Worm (Caenorhabditis elegans) whole organism, L4 larva: Measurements from ENCODE around the gene F01G4.6.

ENCODE experiments used
- D1046.2 ChIP-seq: fragments of 200-800 bp; sonication (Bioruptor generic); IDR thresholded peaks from 2 replicates; pipeline ENCODE4 v1.3.6; 2022; ENCODE audit warnings: missing genetic modification characterization, missing compliant biosample characterization
- F37D6.2 ChIP-seq: sonication (generic microtip); optimal IDR thresholded peaks from 2 replicates; lab custom pipeline; 2016; ENCODE audit warnings: mild to moderate bottlenecking, missing genetic modification characterization, missing compliant biosample characterization
- ceh-82 ChIP-seq: sonication (generic microtip); optimal IDR thresholded peaks from 2 replicates; lab custom pipeline; 2017; ENCODE audit warnings: missing biosample characterization, missing genetic modification characterization
- daf-8 ChIP-seq: fragments of 200-800 bp; sonication (Bioruptor generic); IDR thresholded peaks from 2 replicates; pipeline ENCODE4 v1.3.6; 2022; ENCODE audit warnings: missing genetic modification characterization, missing compliant biosample characterization
- dpl-1 ChIP-seq: fragments of 150-350 bp; optimal IDR thresholded peaks from 2 replicates; lab custom pipeline; 2014; ENCODE audit warnings: missing biosample characterization, missing genetic modification reagents, missing genetic modification characterization
- lin-1 ChIP-seq: fragments of 200-800 bp; sonication (Bioruptor generic); IDR thresholded peaks from 2 replicates; pipeline ENCODE4 v1.3.6; 2022; ENCODE audit warnings: missing genetic modification reagents, missing genetic modification characterization, missing compliant biosample characterization
- mdl-1 ChIP-seq, 2 experiments: fragments of 150-350 bp in 1 of 2; sonication (generic microtip) in 1 of 2; optimal IDR thresholded peaks; 2 replicates each; lab custom pipeline; 2014 to 2017; ENCODE audit warnings: missing biosample characterization in 2 of 2, missing genetic modification characterization in 2 of 2
- nhr-11 ChIP-seq: fragments of 150-350 bp; optimal IDR thresholded peaks from 2 replicates; lab custom pipeline; 2014; ENCODE audit warnings: missing biosample characterization, missing genetic modification characterization
- nhr-111 ChIP-seq: fragments of 200-800 bp; sonication (Bioruptor generic); optimal IDR thresholded peaks from 2 replicates; lab custom pipeline; 2018; ENCODE audit warnings: mild to moderate bottlenecking, missing genetic modification characterization, missing compliant biosample characterization
- rbr-2 ChIP-seq: sonication (generic microtip); optimal IDR thresholded peaks from 2 replicates; lab custom pipeline; 2016; ENCODE audit warnings: missing genotype, missing genetic modification characterization, missing compliant biosample characterization
- tag-97 ChIP-seq: fragments of 200-800 bp; sonication (Bioruptor generic); IDR thresholded peaks from 2 replicates; pipeline ENCODE4 v1.3.6; 2022; ENCODE audit warnings: missing genetic modification characterization, missing compliant biosample characterization

DNA sequence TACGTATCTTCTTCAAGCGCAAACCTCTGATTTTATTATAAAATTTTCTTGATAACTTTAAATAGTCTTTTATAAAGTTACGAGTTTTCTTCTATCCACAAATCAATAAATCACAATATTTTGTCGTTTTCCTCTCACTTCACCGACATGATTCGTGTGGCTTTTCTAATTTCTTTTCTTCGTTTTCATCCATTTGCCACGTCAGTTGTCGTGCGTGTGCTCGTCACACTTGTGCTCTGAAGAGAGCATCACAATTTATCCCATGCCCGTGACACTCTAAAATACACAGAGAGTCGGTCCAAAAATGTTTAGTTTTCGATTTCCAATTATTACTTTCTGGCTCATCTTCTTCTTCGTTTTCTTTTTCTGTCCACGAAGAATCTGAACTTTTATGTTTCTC lies 37.4 kb downstream of the F01G4.6 start:
- no peak for TF ChIP-seq lin-1 (GFP tag; lab: Robert Waterston, UW)
- TF ChIP-seq daf-8, result no peak
- TF ChIP-seq dpl-1, result no peak
- TF ChIP-seq ceh-82, result no peak
- no peak for TF ChIP-seq D1046.2 (GFP tag; lab: Robert Waterston, UW)
- no peak for TF ChIP-seq tag-97 (GFP tag; lab: Robert Waterston, UW)
- no peak for TF ChIP-seq F37D6.2 (tag; lab: Kevin White, UChicago)
- no peak for TF ChIP-seq nhr-11
- no peak for TF ChIP-seq rbr-2
- TF ChIP-seq mdl-1 (tag; optimal IDR thresholded peaks at IDR 0.05; lab: Kevin White, UChicago), result no peak
- TF ChIP-seq nhr-111, result no peak
